Fruit fly (Drosophila melanogaster): ENCODE data around the gene inaF-C.
A peak's percentile ranks its signal among the peaks of the same experiment; 100 is the strongest.

The inaF-C gene

dm6 chrX:11775987-11776587, 44.5 kb upstream of the inaF-C start (continued):
- TF ChIP-seq CG5245 (GFP tag; optimal IDR thresholded peaks at IDR 0.05) = peak; percentile 38
- no peak for TF ChIP-seq CG34224 (GFP tag; IDR thresholded peaks at IDR 0.05; ENCODE audit: partially characterized antibody)
- TF ChIP-seq ewg (GFP tag; optimal IDR thresholded peaks at IDR 0.05) = peak; percentile 25
- TF ChIP-seq CG8359 (GFP tag; optimal IDR thresholded peaks at IDR 0.05; ENCODE audit: borderline replicate concordance) = peak; percentile 2
- TF ChIP-seq H2.0 (GFP tag; IDR thresholded peaks at IDR 0.05) = 0 out of 2 replicates have a peak, but pooled peaks have one; percentile 15
- no peak for TF ChIP-seq toy (GFP tag; IDR thresholded peaks at IDR 0.05)
- TF ChIP-seq HLH4C (GFP tag; IDR thresholded peaks at IDR 0.05; ENCODE audit: partially characterized antibody) = no peak
- no peak for TF ChIP-seq HLH54F (GFP tag; optimal IDR thresholded peaks at IDR 0.05)
- TF ChIP-seq CG33557 (GFP tag; optimal IDR thresholded peaks at IDR 0.05) = peak; percentile 79
- peak; percentile 53; the same call in 1 of the 2 replicates for TF ChIP-seq HLH3B (GFP tag; IDR thresholded peaks at IDR 0.05)
- TF ChIP-seq sens (GFP tag) = peak; percentile 92
- peak; percentile 49 for TF ChIP-seq oc (tag; optimal IDR thresholded peaks at IDR 0.05)
- TF ChIP-seq stc (GFP tag; IDR thresholded peaks at IDR 0.05) = peak; percentile 36; the same call in 1 of the 2 replicates
- TF ChIP-seq CG11093 (GFP tag; IDR thresholded peaks at IDR 0.05) = 0 out of 3 replicates have a peak, but pooled peaks have one; percentile 34
- peak; percentile 15; the same call in 1 of the 2 replicates for TF ChIP-seq Ada2b (GFP tag; IDR thresholded peaks at IDR 0.05)
- no peak for TF ChIP-seq her (GFP tag; optimal IDR thresholded peaks at IDR 0.05)
- peak; percentile 40 for TF ChIP-seq Side (GFP tag; optimal IDR thresholded peaks at IDR 0.05)
- TF ChIP-seq CoRest (tag; optimal IDR thresholded peaks at IDR 0.05) = peak; percentile 59
- TF ChIP-seq CG8944 (GFP tag; optimal IDR thresholded peaks at IDR 0.05) = peak; percentile 15
- peak; percentile 55 for TF ChIP-seq D19A (tag; optimal IDR thresholded peaks at IDR 0.05)
- peak; percentile 70 for TF ChIP-seq CG14710 (tag; optimal IDR thresholded peaks at IDR 0.05)
- peak; percentile 7 for TF ChIP-seq NfI (GFP tag; optimal IDR thresholded peaks at IDR 0.05)
- TF ChIP-seq Ptx1 (GFP tag; IDR thresholded peaks at IDR 0.05) = peak; percentile 58
- TF ChIP-seq NC2α (GFP tag; optimal IDR thresholded peaks at IDR 0.05) = peak; percentile 16
- no peak for TF ChIP-seq vnd (GFP tag; IDR thresholded peaks at IDR 0.05; ENCODE audit: partially characterized antibody)
- no peak for TF ChIP-seq Asciz (GFP tag; optimal IDR thresholded peaks at IDR 0.05)
- no peak for TF ChIP-seq Bteb2 (GFP tag; optimal IDR thresholded peaks at IDR 0.05)
- peak; percentile 56 for TF ChIP-seq lmd (GFP tag; IDR thresholded peaks at IDR 0.05)
- no peak for TF ChIP-seq CG4730 (GFP tag; IDR thresholded peaks at IDR 0.05)
- no peak for TF ChIP-seq unc-4 (GFP tag; IDR thresholded peaks at IDR 0.05; ENCODE audit: partially characterized antibody)
- TF ChIP-seq Awh (GFP tag; IDR thresholded peaks at IDR 0.05) = no peak
- peak; percentile 80 for TF ChIP-seq CG2712 (tag; optimal IDR thresholded peaks at IDR 0.05)
- no peak for TF ChIP-seq D19B (GFP tag; optimal IDR thresholded peaks at IDR 0.05)
- peak; percentile 23; the same call in 1 of the 2 replicates for TF ChIP-seq ssp (GFP tag; IDR thresholded peaks at IDR 0.05)
- peak; percentile 50; the same call in 1 of the 3 replicates for TF ChIP-seq dysf (GFP tag; IDR thresholded peaks at IDR 0.05)
- no peak for TF ChIP-seq GATAe (GFP tag; conservative IDR thresholded peaks at IDR 0.05)
- TF ChIP-seq CG32772 (GFP tag; IDR thresholded peaks at IDR 0.05) = peak; percentile 36; the same call in 1 of the 2 replicates
- TF ChIP-seq kah (GFP tag; optimal IDR thresholded peaks at IDR 0.05) = no peak
- TF ChIP-seq Lpt (GFP tag; optimal IDR thresholded peaks at IDR 0.05) = no peak
- peak; percentile 38 for TF ChIP-seq corto (GFP tag; optimal IDR thresholded peaks at IDR 0.05)
- TF ChIP-seq CG15696 (tag; optimal IDR thresholded peaks at IDR 0.05) = peak; percentile 82
- TF ChIP-seq fd64A (GFP tag; optimal IDR thresholded peaks at IDR 0.05) = peak; percentile 38
- no peak for TF ChIP-seq CG4282 (GFP tag; optimal IDR thresholded peaks at IDR 0.05)
- no peak for TF ChIP-seq CG7745 (tag; optimal IDR thresholded peaks at IDR 0.05)
- TF ChIP-seq gcm2 (GFP tag; optimal IDR thresholded peaks at IDR 0.05) = no peak
- TF ChIP-seq h (optimal IDR thresholded peaks at IDR 0.05) = no peak
- TF ChIP-seq gsb-n (tag; optimal IDR thresholded peaks at IDR 0.05) = peak; percentile 41
- peak; percentile 61; the same call in 2 of the 3 replicates for TF ChIP-seq ken (GFP tag; IDR thresholded peaks at IDR 0.05)
- peak; percentile 20 for TF ChIP-seq Spps (tag; optimal IDR thresholded peaks at IDR 0.05)
- peak; percentile 56 for TF ChIP-seq nmo (GFP tag; optimal IDR thresholded peaks at IDR 0.05)
